Worm (Caenorhabditis elegans) whole organism, young adult: ENCODE data around the gene prp-18.

Experiments used
- F10E7.11 ChIP-seq: sonication (generic microtip); optimal IDR thresholded peaks from 2 replicates; lab custom pipeline; 2017; ENCODE audit warnings: mild to moderate bottlenecking, missing genetic modification characterization, moderate library complexity, missing compliant biosample characterization
- F22D6.2 ChIP-seq: sonication (generic microtip); optimal IDR thresholded peaks from 2 replicates; lab custom pipeline; 2016; ENCODE audit warnings: mild to moderate bottlenecking, missing genetic modification characterization, missing compliant biosample characterization
- F33H1.4 ChIP-seq: fragments of 200-800 bp; sonication (Bioruptor generic); IDR thresholded peaks from 2 replicates; pipeline ENCODE4 v1.3.6; 2022; ENCODE audit warnings: missing genetic modification reagents, missing genetic modification characterization, missing compliant biosample characterization
- F37B4.10 ChIP-seq: fragments of 200-800 bp; sonication (Bioruptor generic); IDR thresholded peaks from 2 replicates; pipeline ENCODE4 v1.3.6; 2022; ENCODE audit warnings: missing genetic modification characterization, missing compliant biosample characterization
- F39B2.1 ChIP-seq: fragments of 200-800 bp; sonication (Bioruptor generic); IDR thresholded peaks from 2 replicates; pipeline ENCODE4 v1.3.6; 2022; ENCODE audit warnings: missing genetic modification reagents, missing genetic modification characterization, missing compliant biosample characterization
- F52B5.7 ChIP-seq: sonication (generic microtip); optimal IDR thresholded peaks from 2 replicates; lab custom pipeline; 2016; ENCODE audit warnings: mild to moderate bottlenecking, missing genetic modification characterization, missing compliant biosample characterization
- F57C9.4 ChIP-seq: sonication (generic microtip); optimal IDR thresholded peaks from 2 replicates; lab custom pipeline; 2017; ENCODE audit warnings: mild to moderate bottlenecking, missing genetic modification characterization, missing compliant biosample characterization
- K11D2.4 ChIP-seq: fragments of 200-800 bp; sonication (Bioruptor generic); IDR thresholded peaks from 2 replicates; pipeline ENCODE4 v1.3.6; 2022; ENCODE audit warnings: missing genetic modification reagents, missing genetic modification characterization, missing compliant biosample characterization
- T07F8.4 ChIP-seq: sonication (generic microtip); optimal IDR thresholded peaks from 2 replicates; lab custom pipeline; 2016; ENCODE audit warnings: mild to moderate bottlenecking, missing genetic modification characterization, moderate library complexity, missing compliant biosample characterization
- Y95B8A.8 ChIP-seq: fragments of 200-800 bp; sonication (Bioruptor generic); IDR thresholded peaks from 2 replicates; pipeline ENCODE4 v1.3.6; 2022; ENCODE audit warnings: missing genetic modification reagents, missing genetic modification characterization, missing compliant biosample characterization
- atf-7 ChIP-seq: sonication (generic microtip); optimal IDR thresholded peaks from 2 replicates; lab custom pipeline; 2017; ENCODE audit warnings: mild to moderate bottlenecking, missing genetic modification characterization, missing compliant biosample characterization
- athp-1 ChIP-seq: sonication (generic microtip); optimal IDR thresholded peaks from 2 replicates; lab custom pipeline; 2017; ENCODE audit warnings: mild to moderate bottlenecking, missing genetic modification characterization, missing compliant biosample characterization
- cebp-1 ChIP-seq, 2 experiments: fragments of 200-800 bp in 1 of 2; sonication (Bioruptor generic) in 1 of 2; sonication (generic microtip) in 1 of 2; IDR thresholded peaks in 1 of 2; optimal IDR thresholded peaks in 1 of 2; 2 replicates each; pipeline versions ENCODE4 v1.3.6 to Lab custom; 2017 to 2022; ENCODE audit warnings: missing compliant biosample characterization in 2 of 2, missing genetic modification characterization in 2 of 2, mild to moderate bottlenecking in 1 of 2, missing genetic modification reagents in 1 of 2, moderate library complexity in 1 of 2
- cebp-2 ChIP-seq: fragments of 200-800 bp; sonication (Bioruptor generic); IDR thresholded peaks from 2 replicates; pipeline ENCODE4 v1.3.6; 2022; ENCODE audit warnings: missing genetic modification characterization, missing compliant biosample characterization
- dpff-1 ChIP-seq: sonication (generic microtip); optimal IDR thresholded peaks from 2 replicates; lab custom pipeline; 2017; ENCODE audit warnings: mild to moderate bottlenecking, missing genetic modification characterization, missing compliant biosample characterization
- dpl-1 ChIP-seq: fragments of 150-350 bp; optimal IDR thresholded peaks from 2 replicates; lab custom pipeline; 2014; ENCODE audit warnings: missing biosample characterization, missing genetic modification reagents, missing genetic modification characterization
- efl-1 ChIP-seq: fragments of 150-350 bp; optimal IDR thresholded peaks from 2 replicates; lab custom pipeline; 2014; ENCODE audit warnings: missing biosample characterization, missing genetic modification reagents, missing genetic modification characterization
- egl-44 ChIP-seq: fragments of 200-800 bp; sonication (Bioruptor generic); IDR thresholded peaks from 2 replicates; pipeline ENCODE4 v1.3.6; 2022; ENCODE audit warnings: missing genetic modification reagents, missing genetic modification characterization, missing compliant biosample characterization
- ets-4 ChIP-seq: fragments of 200-800 bp; sonication (Bioruptor generic); optimal IDR thresholded peaks from 2 replicates; lab custom pipeline; 2018; ENCODE audit warnings: mild to moderate bottlenecking, missing genetic modification characterization, missing compliant biosample characterization
- fkh-3 ChIP-seq: sonication (generic microtip); optimal IDR thresholded peaks from 2 replicates; lab custom pipeline; 2016; ENCODE audit warnings: mild to moderate bottlenecking, missing genetic modification characterization, missing compliant biosample characterization
- gei-17 ChIP-seq: fragments of 200-800 bp; sonication (Bioruptor generic); optimal IDR thresholded peaks from 2 replicates; lab custom pipeline; 2018; ENCODE audit warnings: mild to moderate bottlenecking, missing genetic modification characterization, missing compliant biosample characterization
- him-1 ChIP-seq: sonication (generic microtip); optimal IDR thresholded peaks from 2 replicates; lab custom pipeline; 2016; ENCODE audit warnings: missing genotype, missing genetic modification reagents, missing genetic modification characterization, missing compliant biosample characterization
- hrde-1 ChIP-seq: sonication (generic microtip); optimal IDR thresholded peaks from 2 replicates; lab custom pipeline; 2016; ENCODE audit warnings: missing genetic modification characterization, mild to moderate bottlenecking, missing compliant biosample characterization, moderate library complexity, missing genotype, missing genetic modification reagents, borderline replicate concordance
- lsl-1 ChIP-seq: fragments of 200-800 bp; sonication (Bioruptor generic); optimal IDR thresholded peaks from 2 replicates; lab custom pipeline; 2018; ENCODE audit warnings: mild to moderate bottlenecking, missing genetic modification characterization, moderate library complexity, missing compliant biosample characterization
- lsy-27 ChIP-seq: sonication (generic microtip); optimal IDR thresholded peaks from 2 replicates; lab custom pipeline; 2017; ENCODE audit warnings: missing genetic modification characterization, mild to moderate bottlenecking, missing compliant biosample characterization, antibody characterized with exemption, missing genotype, borderline replicate concordance; ENCODE audit not compliant: insufficient read depth
- madf-3 ChIP-seq: fragments of 200-800 bp; sonication (Bioruptor generic); IDR thresholded peaks from 2 replicates; pipeline ENCODE4 v1.3.6; 2022; ENCODE audit warnings: missing genetic modification reagents, missing genetic modification characterization, missing compliant biosample characterization
- madf-6 ChIP-seq: fragments of 200-800 bp; sonication (Bioruptor generic); IDR thresholded peaks from 2 replicates; pipeline ENCODE4 v1.3.6; 2022; ENCODE audit warnings: missing genetic modification reagents, missing genetic modification characterization, missing compliant biosample characterization
- mxl-1 ChIP-seq: sonication (generic microtip); optimal IDR thresholded peaks from 2 replicates; lab custom pipeline; 2016; ENCODE audit warnings: missing genetic modification characterization, missing compliant biosample characterization
- nhr-179 ChIP-seq: sonication (generic microtip); optimal IDR thresholded peaks from 2 replicates; lab custom pipeline; 2016; ENCODE audit warnings: mild to moderate bottlenecking, missing genetic modification characterization, missing compliant biosample characterization
- nhr-27 ChIP-seq: fragments of 200-800 bp; sonication (Bioruptor generic); optimal IDR thresholded peaks from 2 replicates; lab custom pipeline; 2018; ENCODE audit warnings: mild to moderate bottlenecking, missing genetic modification characterization, moderate library complexity, missing compliant biosample characterization
- rec-8 ChIP-seq, 2 experiments: sonication (generic microtip); optimal IDR thresholded peaks; 2 replicates each; lab custom pipeline; 2016; ENCODE audit warnings: mild to moderate bottlenecking in 2 of 2, missing genetic modification characterization in 2 of 2, missing genetic modification reagents in 2 of 2, missing genotype in 2 of 2, missing biosample characterization in 1 of 2, missing compliant biosample characterization in 1 of 2, moderate library complexity in 1 of 2
- snpc-1.1 ChIP-seq: sonication (generic microtip); optimal IDR thresholded peaks from 2 replicates; lab custom pipeline; 2017; ENCODE audit warnings: missing genetic modification characterization, mild to moderate bottlenecking, missing compliant biosample characterization, antibody characterized with exemption, moderate library complexity, missing genotype, missing genetic modification reagents; ENCODE audit not compliant: insufficient read depth
- snpc-3.4 ChIP-seq: sonication (generic microtip); optimal IDR thresholded peaks from 2 replicates; lab custom pipeline; 2017; ENCODE audit warnings: missing genetic modification characterization, mild to moderate bottlenecking, missing compliant biosample characterization, antibody characterized with exemption, moderate library complexity, missing genotype, missing genetic modification reagents
- somi-1 ChIP-seq: fragments of 200-800 bp; sonication (Bioruptor generic); optimal IDR thresholded peaks from 2 replicates; lab custom pipeline; 2018; ENCODE audit warnings: mild to moderate bottlenecking, missing genetic modification characterization, missing compliant biosample characterization
- tbx-9 ChIP-seq: sonication (generic microtip); optimal IDR thresholded peaks from 2 replicates; lab custom pipeline; 2016; ENCODE audit warnings: borderline replicate concordance, missing genetic modification characterization, inconsistent platforms, missing compliant biosample characterization
- tlf-1 ChIP-seq: fragments of 200-800 bp; sonication (Bioruptor generic); optimal IDR thresholded peaks from 2 replicates; lab custom pipeline; 2018; ENCODE audit warnings: mild to moderate bottlenecking, missing genetic modification characterization, missing compliant biosample characterization
- xnd-1 ChIP-seq: sonication (generic microtip); optimal IDR thresholded peaks from 2 replicates; lab custom pipeline; 2016; ENCODE audit warnings: missing genotype, missing genetic modification reagents, missing genetic modification characterization, missing compliant biosample characterization
- zfh-2 ChIP-seq: fragments of 200-800 bp; sonication (Bioruptor generic); conservative IDR thresholded peaks from 2 replicates; pipeline ENCODE4 v1.3.6; 2022; ENCODE audit warnings: missing genetic modification reagents, missing genetic modification characterization, missing compliant biosample characterization
- zim-3 ChIP-seq: sonication (generic microtip); optimal IDR thresholded peaks from 2 replicates; lab custom pipeline; 2017; ENCODE audit warnings: mild to moderate bottlenecking, missing genetic modification characterization, moderate library complexity, missing compliant biosample characterization
- ztf-26 ChIP-seq: sonication (generic microtip); optimal IDR thresholded peaks from 2 replicates; lab custom pipeline; 2017; ENCODE audit warnings: missing genetic modification characterization, missing compliant biosample characterization
- ztf-28 ChIP-seq: fragments of 200-800 bp; sonication (Bioruptor generic); IDR thresholded peaks from 2 replicates; pipeline ENCODE4 v1.3.6; 2022; ENCODE audit warnings: missing genetic modification reagents, missing genetic modification characterization, missing compliant biosample characterization
- ztf-3 ChIP-seq: fragments of 200-800 bp; sonication (Bioruptor generic); optimal IDR thresholded peaks from 2 replicates; lab custom pipeline; 2018; ENCODE audit warnings: mild to moderate bottlenecking, missing genetic modification characterization, missing compliant biosample characterization

prp-18 gene

DNA sequence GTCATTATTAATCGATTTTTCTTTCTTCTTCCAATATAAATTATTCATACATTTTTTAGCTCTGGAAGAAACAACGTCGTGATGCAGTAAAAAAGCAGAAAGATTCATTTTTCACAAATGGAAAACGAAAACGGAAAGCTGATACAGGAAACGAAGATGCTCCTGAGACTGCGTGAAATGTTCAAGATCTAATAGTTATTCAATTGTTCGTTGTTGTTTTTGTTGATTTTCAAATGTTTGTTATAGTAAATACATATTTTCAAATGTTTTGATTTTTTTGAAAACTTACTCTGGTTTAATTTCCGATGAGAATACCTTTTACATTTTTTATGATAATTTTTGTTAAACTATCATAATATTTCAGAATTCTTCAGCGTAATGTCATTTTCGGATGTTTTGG is 20.4 kb downstream of the prp-18 start, which contains the start of gene K07F5.16:
Gene K07F5.16 (plus strand): TSS at position 301 of the 400 bp plus-strand sequence.
- TF ChIP-seq cebp-2 (GFP tag; lab: Robert Waterston, UW): no peak
- no peak for TF ChIP-seq nhr-27
- TF ChIP-seq hrde-1 (tag; lab: Kevin White, UChicago): no peak
- TF ChIP-seq F37B4.10 (GFP tag; lab: Robert Waterston, UW): no peak
- no peak for TF ChIP-seq F39B2.1 (GFP tag; lab: Robert Waterston, UW)
- TF ChIP-seq F10E7.11: no peak
- TF ChIP-seq F52B5.7 (tag; lab: Kevin White, UChicago): no peak
- TF ChIP-seq fkh-3 (tag; lab: Kevin White, UChicago): no peak
- no peak for TF ChIP-seq madf-3 (GFP tag; lab: Robert Waterston, UW)
- no peak for TF ChIP-seq lsl-1 (GFP tag; lab: Kevin White, UChicago)
- no peak for TF ChIP-seq Y95B8A.8
- no peak for TF ChIP-seq F57C9.4 (tag; lab: Kevin White, UChicago)
- TF ChIP-seq athp-1 (tag; lab: Kevin White, UChicago): no peak
- TF ChIP-seq zfh-2 (GFP tag; lab: Robert Waterston, UW): no peak
- no peak for TF ChIP-seq egl-44 (GFP tag; lab: Robert Waterston, UW)
- TF ChIP-seq him-1 (tag; lab: Kevin White, UChicago): no peak
- no peak for TF ChIP-seq efl-1
- TF ChIP-seq snpc-3.4 (tag; lab: Kevin White, UChicago): no peak
- TF ChIP-seq somi-1 (GFP tag; lab: Kevin White, UChicago): no peak

DNA sequence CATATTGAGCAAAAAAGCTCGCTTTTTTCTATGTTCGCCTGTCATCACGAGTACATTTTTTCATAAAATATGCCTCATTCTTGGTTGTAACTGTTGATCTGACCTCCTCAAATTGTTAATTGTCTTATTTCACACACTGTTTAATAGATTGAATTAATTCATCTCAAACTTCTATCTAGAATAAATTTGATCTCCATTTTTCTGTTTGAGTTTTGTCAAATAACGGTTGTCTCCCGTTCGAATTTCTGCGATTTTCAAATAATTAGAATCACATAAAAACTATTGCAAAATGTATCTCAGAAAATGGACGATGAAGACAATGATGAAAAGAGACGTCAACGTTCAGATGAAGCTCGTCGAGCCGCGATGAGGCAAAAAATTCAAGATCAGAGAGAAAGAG is 22.3 kb downstream of the prp-18 start, which contains the start of gene K07F5.14:
Gene K07F5.14 (plus strand): TSS at position 301 of the 400 bp plus-strand sequence.
- TF ChIP-seq lsl-1 (GFP tag; lab: Kevin White, UChicago): peak; percentile 3
- TF ChIP-seq madf-6 (GFP tag; lab: Robert Waterston, UW): peak; percentile 35; the same call in 1 of the 2 replicates
- no peak for TF ChIP-seq tlf-1 (GFP tag; lab: Kevin White, UChicago)
- peak; percentile 59; the same call in 1 of the 2 replicates for TF ChIP-seq madf-3 (GFP tag; lab: Robert Waterston, UW)

DNA sequence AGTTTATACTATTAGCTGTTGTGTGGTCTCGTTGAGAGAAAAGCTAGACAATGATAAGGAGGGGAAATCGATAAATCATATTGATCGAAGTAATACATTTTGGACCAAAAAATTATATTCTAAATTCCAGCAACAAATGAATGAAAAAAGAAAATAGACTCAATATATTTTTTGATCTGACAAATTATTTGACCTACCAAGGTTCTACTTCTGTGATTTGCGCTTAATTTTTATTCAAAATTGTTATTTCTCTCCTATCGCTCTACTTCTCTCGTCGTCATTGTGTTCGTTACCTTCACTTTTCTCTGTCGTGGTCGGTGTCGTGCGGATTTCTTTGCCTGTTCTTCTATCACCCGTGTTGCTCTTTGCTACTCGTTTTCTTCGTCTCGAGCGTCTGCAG is 25.2 kb downstream of the prp-18 start:
- no peak for TF ChIP-seq T07F8.4 (tag; lab: Kevin White, UChicago)
- TF ChIP-seq zim-3 (tag; lab: Kevin White, UChicago): no peak
- TF ChIP-seq cebp-1 (GFP tag; IDR thresholded peaks at IDR 0.05; lab: Robert Waterston, UW): no peak
- no peak for TF ChIP-seq cebp-1 (tag; optimal IDR thresholded peaks at IDR 0.05; lab: Kevin White, UChicago)
- no peak for TF ChIP-seq lsy-27
- no peak for TF ChIP-seq snpc-1.1
- no peak for TF ChIP-seq mxl-1 (tag; lab: Kevin White, UChicago)
- no peak for TF ChIP-seq gei-17 (GFP tag; lab: Kevin White, UChicago)
- no peak for TF ChIP-seq dpl-1 (GFP tag; lab: Kevin White, UChicago)
- TF ChIP-seq dpff-1 (tag; lab: Kevin White, UChicago): no peak
- TF ChIP-seq K11D2.4: no peak
- TF ChIP-seq ztf-3: no peak
- TF ChIP-seq atf-7: no peak
- no peak for TF ChIP-seq tbx-9
- no peak for TF ChIP-seq ztf-28 (GFP tag; lab: Robert Waterston, UW)
- TF ChIP-seq athp-1 (tag; lab: Kevin White, UChicago): no peak
- TF ChIP-seq ztf-26 (tag; lab: Kevin White, UChicago): no peak
- TF ChIP-seq ets-4 (GFP tag; lab: Kevin White, UChicago): no peak
- TF ChIP-seq F22D6.2 (tag; lab: Kevin White, UChicago): no peak
- TF ChIP-seq F33H1.4: no peak
- peak; percentile 77 for TF ChIP-seq madf-6 (GFP tag; lab: Robert Waterston, UW)
- peak; percentile 52 for TF ChIP-seq efl-1
- TF ChIP-seq rec-8 (tag; optimal IDR thresholded peaks at IDR 0.05; lab: Kevin White, UChicago): no peak
- TF ChIP-seq xnd-1 (tag; lab: Kevin White, UChicago): peak; percentile 15
- TF ChIP-seq nhr-179 (tag; lab: Kevin White, UChicago): no peak
